Worm (Caenorhabditis elegans) whole organism, young adult: ENCODE measurements around the gene B0495.5.
A peak's percentile ranks its signal among the peaks of the same experiment; 100 is the strongest.

Source experiments
- B0261.1 ChIP-seq: sonication (generic microtip); optimal IDR thresholded peaks from 2 replicates; lab custom pipeline; 2016; ENCODE audit warnings: mild to moderate bottlenecking, missing genetic modification characterization, moderate library complexity, missing compliant biosample characterization
- C06A6.2 ChIP-seq: fragments of 200-800 bp; sonication (Bioruptor generic); conservative IDR thresholded peaks from 2 replicates; pipeline ENCODE4 v1.3.6; 2022; ENCODE audit warnings: missing genetic modification characterization, missing compliant biosample characterization
- F49E8.2 ChIP-seq: sonication (generic microtip); optimal IDR thresholded peaks from 3 replicates; lab custom pipeline; 2017; ENCODE audit warnings: missing genetic modification characterization, mild to moderate bottlenecking, missing compliant biosample characterization, antibody characterized with exemption, moderate library complexity; ENCODE audit not compliant: insufficient read depth
- F52B5.7 ChIP-seq: sonication (generic microtip); optimal IDR thresholded peaks from 2 replicates; lab custom pipeline; 2016; ENCODE audit warnings: mild to moderate bottlenecking, missing genetic modification characterization, missing compliant biosample characterization
- K12H6.12 ChIP-seq: fragments of 200-800 bp; sonication (Bioruptor generic); optimal IDR thresholded peaks from 2 replicates; lab custom pipeline; 2018; ENCODE audit warnings: mild to moderate bottlenecking, missing genetic modification characterization, missing compliant biosample characterization
- Y67H2A.10 ChIP-seq: fragments of 200-800 bp; sonication (Bioruptor generic); conservative IDR thresholded peaks from 2 replicates; pipeline ENCODE4 v1.3.6; 2022; ENCODE audit warnings: missing genetic modification reagents, missing genetic modification characterization, missing compliant biosample characterization
- akir-1 ChIP-seq: fragments of 200-800 bp; sonication (Bioruptor generic); optimal IDR thresholded peaks from 2 replicates; lab custom pipeline; 2018; ENCODE audit warnings: mild to moderate bottlenecking, missing genetic modification characterization, moderate library complexity, missing compliant biosample characterization
- attf-3 ChIP-seq: fragments of 200-800 bp; sonication (Bioruptor generic); conservative IDR thresholded peaks from 2 replicates; pipeline ENCODE4 v1.3.6; 2022; ENCODE audit warnings: missing genetic modification reagents, missing genetic modification characterization, missing compliant biosample characterization
- bed-1 ChIP-seq: fragments of 200-800 bp; sonication (Bioruptor generic); IDR thresholded peaks from 2 replicates; pipeline ENCODE4 v1.3.6; 2022; ENCODE audit warnings: missing genetic modification reagents, missing genetic modification characterization, missing compliant biosample characterization
- cebp-1 ChIP-seq, 2 experiments: fragments of 200-800 bp in 1 of 2; sonication (Bioruptor generic) in 1 of 2; sonication (generic microtip) in 1 of 2; IDR thresholded peaks in 1 of 2; optimal IDR thresholded peaks in 1 of 2; 2 replicates each; pipeline versions ENCODE4 v1.3.6 to Lab custom; 2017 to 2022; ENCODE audit warnings: missing compliant biosample characterization in 2 of 2, missing genetic modification characterization in 2 of 2, mild to moderate bottlenecking in 1 of 2, missing genetic modification reagents in 1 of 2, moderate library complexity in 1 of 2
- ceh-27 ChIP-seq: fragments of 200-800 bp; sonication (Bioruptor generic); optimal IDR thresholded peaks from 2 replicates; lab custom pipeline; 2018; ENCODE audit warnings: mild to moderate bottlenecking, missing genetic modification characterization, moderate library complexity, missing compliant biosample characterization
- ceh-79 ChIP-seq: sonication (generic microtip); optimal IDR thresholded peaks from 2 replicates; lab custom pipeline; 2017; ENCODE audit warnings: mild to moderate bottlenecking, missing genetic modification characterization, missing compliant biosample characterization
- chd-7 ChIP-seq: sonication (generic microtip); optimal IDR thresholded peaks from 2 replicates; lab custom pipeline; 2016; ENCODE audit warnings: mild to moderate bottlenecking, missing genetic modification characterization, moderate library complexity, missing compliant biosample characterization
- dox-1 ChIP-seq: fragments of 200-800 bp; sonication (Bioruptor generic); IDR thresholded peaks from 2 replicates; pipeline ENCODE4 v1.3.6; 2022; ENCODE audit warnings: missing genetic modification reagents, missing genetic modification characterization, missing compliant biosample characterization
- dpl-1 ChIP-seq: fragments of 150-350 bp; optimal IDR thresholded peaks from 2 replicates; lab custom pipeline; 2014; ENCODE audit warnings: missing biosample characterization, missing genetic modification reagents, missing genetic modification characterization
- egl-18 ChIP-seq: fragments of 200-800 bp; sonication (Bioruptor generic); IDR thresholded peaks from 2 replicates; pipeline ENCODE4 v1.3.6; 2022; ENCODE audit warnings: missing genetic modification reagents, missing genetic modification characterization, missing compliant biosample characterization
- egl-44 ChIP-seq: fragments of 200-800 bp; sonication (Bioruptor generic); IDR thresholded peaks from 2 replicates; pipeline ENCODE4 v1.3.6; 2022; ENCODE audit warnings: missing genetic modification reagents, missing genetic modification characterization, missing compliant biosample characterization
- him-1 ChIP-seq: sonication (generic microtip); optimal IDR thresholded peaks from 2 replicates; lab custom pipeline; 2016; ENCODE audit warnings: missing genotype, missing genetic modification reagents, missing genetic modification characterization, missing compliant biosample characterization
- hrde-1 ChIP-seq: sonication (generic microtip); optimal IDR thresholded peaks from 2 replicates; lab custom pipeline; 2016; ENCODE audit warnings: missing genetic modification characterization, mild to moderate bottlenecking, missing compliant biosample characterization, moderate library complexity, missing genotype, missing genetic modification reagents, borderline replicate concordance
- hsf-1 ChIP-seq: fragments of 200-800 bp; sonication (Bioruptor generic); IDR thresholded peaks from 2 replicates; pipeline ENCODE4 v1.3.6; 2022; ENCODE audit warnings: missing genetic modification reagents, missing genetic modification characterization, missing compliant biosample characterization
- lin-26 ChIP-seq: fragments of 200-800 bp; sonication (Bioruptor generic); IDR thresholded peaks from 2 replicates; pipeline ENCODE4 v1.3.6; 2022; ENCODE audit warnings: missing genetic modification reagents, missing genetic modification characterization, missing compliant biosample characterization
- lin-35 ChIP-seq, 3 experiments: fragments of 150-350 bp in 2 of 3; sonication (generic microtip) in 1 of 3; optimal IDR thresholded peaks; 2 replicates each; lab custom pipeline; 2014 to 2018; ENCODE audit warnings: missing biosample characterization in 3 of 3, missing genetic modification characterization in 3 of 3, missing genetic modification reagents in 3 of 3
- lsl-1 ChIP-seq: fragments of 200-800 bp; sonication (Bioruptor generic); optimal IDR thresholded peaks from 2 replicates; lab custom pipeline; 2018; ENCODE audit warnings: mild to moderate bottlenecking, missing genetic modification characterization, moderate library complexity, missing compliant biosample characterization
- lsy-27 ChIP-seq: sonication (generic microtip); optimal IDR thresholded peaks from 2 replicates; lab custom pipeline; 2017; ENCODE audit warnings: missing genetic modification characterization, mild to moderate bottlenecking, missing compliant biosample characterization, antibody characterized with exemption, missing genotype, borderline replicate concordance; ENCODE audit not compliant: insufficient read depth
- madf-3 ChIP-seq: fragments of 200-800 bp; sonication (Bioruptor generic); IDR thresholded peaks from 2 replicates; pipeline ENCODE4 v1.3.6; 2022; ENCODE audit warnings: missing genetic modification reagents, missing genetic modification characterization, missing compliant biosample characterization
- madf-6 ChIP-seq: fragments of 200-800 bp; sonication (Bioruptor generic); IDR thresholded peaks from 2 replicates; pipeline ENCODE4 v1.3.6; 2022; ENCODE audit warnings: missing genetic modification reagents, missing genetic modification characterization, missing compliant biosample characterization
- mxl-1 ChIP-seq: sonication (generic microtip); optimal IDR thresholded peaks from 2 replicates; lab custom pipeline; 2016; ENCODE audit warnings: missing genetic modification characterization, missing compliant biosample characterization
- nfya-2 ChIP-seq: fragments of 200-800 bp; sonication (Bioruptor generic); IDR thresholded peaks from 2 replicates; pipeline ENCODE4 v1.3.6; 2022; ENCODE audit warnings: missing genetic modification reagents, missing genetic modification characterization, missing compliant biosample characterization
- nhr-120 ChIP-seq: fragments of 200-800 bp; sonication (Bioruptor generic); IDR thresholded peaks from 2 replicates; pipeline ENCODE4 v1.3.6; 2022; ENCODE audit warnings: missing genetic modification characterization, missing compliant biosample characterization
- nhr-90 ChIP-seq: sonication (generic microtip); optimal IDR thresholded peaks from 2 replicates; lab custom pipeline; 2016; ENCODE audit warnings: missing genotype, mild to moderate bottlenecking, missing genetic modification characterization, missing compliant biosample characterization
- snpc-4 ChIP-seq, 5 experiments: fragments of 150-350 bp in 1 of 5; sonication (generic microtip) in 4 of 5; optimal IDR thresholded peaks; 2 replicates each; lab custom pipeline; 2014 to 2018; ENCODE audit warnings: missing genetic modification characterization in 5 of 5, missing biosample characterization in 3 of 5, antibody characterized with exemption in 2 of 5, mild to moderate bottlenecking in 2 of 5, missing compliant biosample characterization in 2 of 5, missing genotype in 2 of 5, moderate library complexity in 2 of 5, missing genetic modification reagents in 1 of 5
- unc-130 ChIP-seq: sonication (generic microtip); optimal IDR thresholded peaks from 2 replicates; lab custom pipeline; 2016; ENCODE audit warnings: missing genetic modification reagents, missing genetic modification characterization, missing compliant biosample characterization
- zfh-2 ChIP-seq: fragments of 200-800 bp; sonication (Bioruptor generic); conservative IDR thresholded peaks from 2 replicates; pipeline ENCODE4 v1.3.6; 2022; ENCODE audit warnings: missing genetic modification reagents, missing genetic modification characterization, missing compliant biosample characterization
- zim-3 ChIP-seq: sonication (generic microtip); optimal IDR thresholded peaks from 2 replicates; lab custom pipeline; 2017; ENCODE audit warnings: mild to moderate bottlenecking, missing genetic modification characterization, moderate library complexity, missing compliant biosample characterization
- ztf-25 ChIP-seq: fragments of 200-800 bp; sonication (Bioruptor generic); IDR thresholded peaks from 2 replicates; pipeline ENCODE4 v1.3.6; 2022; ENCODE audit warnings: missing genetic modification reagents, missing genetic modification characterization, missing compliant biosample characterization

Gene B0495.5

ce11 chrII:7722784-7723183 is 24.5 kb upstream of the B0495.5 start:
- TF ChIP-seq zfh-2 (GFP tag; lab: Robert Waterston, UW) (peak; percentile 60), unc-130 (GFP tag; lab: Kevin White, UChicago) (no peak)

DNA sequence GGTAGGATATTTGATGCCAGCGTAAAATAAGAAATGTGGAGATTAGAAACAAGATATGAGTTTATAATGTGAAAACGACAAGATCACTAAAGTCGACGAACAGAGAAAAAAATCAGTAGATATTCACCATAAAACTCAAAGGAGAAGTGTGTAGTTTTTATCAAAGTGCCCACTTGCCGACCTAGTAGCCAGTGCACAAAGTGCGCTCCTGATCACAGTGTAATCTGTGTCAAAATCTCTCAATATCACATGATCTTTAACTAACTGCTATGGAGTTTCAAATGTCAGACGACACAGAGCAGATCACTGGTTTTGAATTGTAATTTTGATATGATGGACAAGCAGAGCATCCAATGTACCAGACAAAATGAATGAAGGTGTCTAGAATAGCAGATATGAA is 22.2 kb upstream of the B0495.5 start:
- TF ChIP-seq Y67H2A.10 (GFP tag; lab: Robert Waterston, UW): no peak
- no peak for TF ChIP-seq attf-3
- TF ChIP-seq nhr-90 (tag; lab: Kevin White, UChicago): no peak
- TF ChIP-seq lsy-27 (tag; lab: Kevin White, UChicago): no peak
- TF ChIP-seq madf-3 (GFP tag; lab: Robert Waterston, UW): no peak
- TF ChIP-seq lin-35 (GFP tag; optimal IDR thresholded peaks at IDR 0.05; lab: Kevin White, UChicago): no peak
- no peak for TF ChIP-seq ztf-25 (GFP tag; lab: Robert Waterston, UW)

DNA sequence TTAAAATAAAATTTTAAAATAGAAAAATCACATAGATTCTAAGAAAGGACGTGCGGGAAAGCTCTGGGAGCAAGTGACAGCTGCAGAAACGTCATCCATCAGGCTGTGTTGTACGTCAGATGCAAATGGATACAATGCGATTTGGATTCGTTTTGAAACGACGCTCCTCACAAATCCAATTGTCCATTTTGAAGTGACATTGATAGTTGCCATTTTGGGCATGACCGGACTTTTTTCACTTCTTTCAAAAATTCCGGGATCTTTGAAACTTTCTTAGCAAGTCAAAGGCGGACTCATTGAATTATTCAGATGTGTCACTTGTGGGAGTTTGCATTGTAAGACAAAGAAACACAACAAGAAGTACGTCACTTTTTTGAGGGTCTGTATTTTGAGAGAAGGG is 20.7 kb upstream of the B0495.5 start:
- TF ChIP-seq cebp-1 (GFP tag; IDR thresholded peaks at IDR 0.05; lab: Robert Waterston, UW): no peak
- no peak for TF ChIP-seq cebp-1 (tag; optimal IDR thresholded peaks at IDR 0.05; lab: Kevin White, UChicago)
- no peak for TF ChIP-seq hrde-1 (tag; lab: Kevin White, UChicago)
- no peak for TF ChIP-seq him-1 (tag; lab: Kevin White, UChicago)
- no peak for TF ChIP-seq snpc-4 (GFP tag; optimal IDR thresholded peaks at IDR 0.05; lab: Kevin White, UChicago)
- no peak for TF ChIP-seq snpc-4 (tag; optimal IDR thresholded peaks at IDR 0.05; lab: Kevin White, UChicago)
- no peak for TF ChIP-seq nfya-2 (GFP tag; lab: Robert Waterston, UW)
- TF ChIP-seq egl-44 (GFP tag; lab: Robert Waterston, UW): no peak
- no peak for TF ChIP-seq akir-1 (GFP tag; lab: Kevin White, UChicago)
- no peak for TF ChIP-seq unc-130 (GFP tag; lab: Kevin White, UChicago)
- no peak for TF ChIP-seq Y67H2A.10 (GFP tag; lab: Robert Waterston, UW)
- TF ChIP-seq F49E8.2 (tag; lab: Kevin White, UChicago): no peak
- TF ChIP-seq nhr-120 (GFP tag; lab: Robert Waterston, UW): no peak
- no peak for TF ChIP-seq K12H6.12 (tag; lab: Kevin White, UChicago)
- TF ChIP-seq zim-3 (tag; lab: Kevin White, UChicago): no peak
- TF ChIP-seq zfh-2 (GFP tag; lab: Robert Waterston, UW): no peak
- no peak for TF ChIP-seq chd-7 (tag; lab: Kevin White, UChicago)
- no peak for TF ChIP-seq C06A6.2 (GFP tag; lab: Robert Waterston, UW)
- TF ChIP-seq mxl-1: no peak
- no peak for TF ChIP-seq lin-26

DNA sequence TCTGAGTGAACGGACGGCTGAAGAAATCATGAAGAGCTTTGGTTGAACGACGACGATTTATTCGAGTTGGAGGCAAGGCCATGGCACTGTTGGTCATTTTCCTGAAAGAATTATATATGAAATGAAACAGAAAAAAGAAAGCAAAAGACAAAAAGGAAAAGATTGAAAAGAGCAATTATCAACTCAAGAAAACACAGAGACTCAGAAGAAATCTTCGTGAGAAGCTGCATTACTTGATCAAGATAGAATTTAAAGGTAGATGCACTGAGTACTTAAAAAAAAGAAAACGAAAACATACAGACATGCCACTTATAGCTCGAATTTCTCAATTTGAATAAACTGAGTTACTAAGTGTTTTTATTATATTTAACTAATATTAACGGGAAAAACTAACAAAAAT is 20.2 kb upstream of the B0495.5 start, which contains the start of gene cpna-5:
Gene cpna-5, minus strand, starts transcription at position 101 of the 400 bp plus-strand sequence.
- TF ChIP-seq F52B5.7 (tag; lab: Kevin White, UChicago) (no peak), B0261.1 (no peak), hsf-1 (no peak), egl-18 (GFP tag; lab: Robert Waterston, UW) (no peak), ceh-27 (no peak), madf-6 (GFP tag; lab: Robert Waterston, UW) (no peak), lsl-1 (no peak), bed-1 (GFP tag; lab: Robert Waterston, UW) (no peak), dpl-1 (GFP tag; lab: Kevin White, UChicago) (no peak), dox-1 (GFP tag; lab: Robert Waterston, UW) (no peak), ceh-79 (tag; lab: Kevin White, UChicago) (no peak)
- TF ChIP-seq, all 124 proteins: peak for 0
